Fruit fly (Drosophila melanogaster) whole organism, embryonic: ENCODE results near the gene CG9288.

Experiments
- Adf1 ChIP-seq: fragments of 200-800 bp; sonication (Bioruptor generic); IDR thresholded peaks from 2 replicates; pipeline ENCODE4 v1.3.6; 2022; ENCODE audit warnings: missing biosample characterization, missing genetic modification characterization
- Atf-2 ChIP-seq: fragments of 200-800 bp; sonication (Bioruptor generic); optimal IDR thresholded peaks from 2 replicates; lab custom pipeline; 2016; ENCODE audit warnings: missing biosample characterization, missing genetic modification characterization
- Atf6 ChIP-seq: fragments of 200-800 bp; sonication (Bioruptor generic); IDR thresholded peaks from 2 replicates; pipeline ENCODE4 v1.3.6; 2022; ENCODE audit warnings: missing biosample characterization, missing genetic modification characterization
- BEAF-32 ChIP-seq: fragments of 200-800 bp; sonication (Bioruptor generic); optimal IDR thresholded peaks from 3 replicates; lab custom pipeline; 2017; ENCODE audit warnings: missing biosample characterization, missing genetic modification characterization, mild to moderate bottlenecking, moderate library complexity, missing genetic modification reagents
- C15 ChIP-seq: fragments of 200-800 bp; sonication (Bioruptor generic); IDR thresholded peaks from 3 replicates; pipeline ENCODE4 v1.3.6; 2022; ENCODE audit warnings: missing biosample characterization, missing genetic modification characterization
- CG10267 ChIP-seq: fragments of 200-800 bp; sonication (Bioruptor generic); optimal IDR thresholded peaks from 2 replicates; lab custom pipeline; 2018; ENCODE audit warnings: missing biosample characterization, mild to moderate bottlenecking, missing genetic modification characterization, moderate library complexity
- CG10565 ChIP-seq: fragments of 200-800 bp; sonication (Bioruptor generic); optimal IDR thresholded peaks from 3 replicates; lab custom pipeline; 2016; ENCODE audit warnings: missing biosample characterization, mild to moderate bottlenecking, missing genetic modification characterization
- CG11398 ChIP-seq: fragments of 200-800 bp; sonication (Bioruptor generic); optimal IDR thresholded peaks from 2 replicates; lab custom pipeline; 2016; ENCODE audit warnings: missing biosample characterization, missing genetic modification characterization
- CG11456 ChIP-seq: fragments of 200-800 bp; sonication (Bioruptor generic); IDR thresholded peaks from 3 replicates; pipeline ENCODE4 v1.3.6; 2022; ENCODE audit warnings: missing biosample characterization, missing genetic modification characterization
- CG11695 ChIP-seq: fragments of 200-800 bp; sonication (Bioruptor generic); IDR thresholded peaks from 3 replicates; pipeline ENCODE4 v1.3.6; 2022; ENCODE audit warnings: missing biosample characterization, missing genetic modification characterization
- CG13296 ChIP-seq: fragments of 200-800 bp; sonication (Bioruptor generic); optimal IDR thresholded peaks from 3 replicates; lab custom pipeline; 2018; ENCODE audit warnings: missing biosample characterization, mild to moderate bottlenecking, missing genetic modification characterization
- CG13424 ChIP-seq: fragments of 200-800 bp; sonication (Bioruptor generic); optimal IDR thresholded peaks from 2 replicates; lab custom pipeline; 2019; ENCODE audit warnings: missing biosample characterization, mild to moderate bottlenecking, missing genetic modification characterization, moderate library complexity
- CG13624 ChIP-seq: fragments of 200-800 bp; sonication (Bioruptor generic); optimal IDR thresholded peaks from 2 replicates; lab custom pipeline; 2016; ENCODE audit warnings: missing biosample characterization, missing genetic modification characterization
- CG15011 ChIP-seq: fragments of 200-800 bp; sonication (Bioruptor generic); optimal IDR thresholded peaks from 3 replicates; lab custom pipeline; 2018; ENCODE audit warnings: missing biosample characterization, mild to moderate bottlenecking, missing genetic modification characterization
- CG15479 ChIP-seq: fragments of 200-800 bp; sonication (Bioruptor generic); optimal IDR thresholded peaks from 3 replicates; lab custom pipeline; 2019; ENCODE audit warnings: missing biosample characterization, mild to moderate bottlenecking, missing genetic modification characterization, moderate library complexity
- CG16815 ChIP-seq: fragments of 200-800 bp; sonication (Bioruptor generic); optimal IDR thresholded peaks from 3 replicates; lab custom pipeline; 2017; ENCODE audit warnings: missing biosample characterization, mild to moderate bottlenecking, missing genetic modification characterization
- CG34224 ChIP-seq: fragments of 200-800 bp; sonication (Bioruptor generic); IDR thresholded peaks from 3 replicates; pipeline ENCODE4 v1.3.6; 2022; ENCODE audit warnings: missing biosample characterization, missing genetic modification characterization; ENCODE audit not compliant: partially characterized antibody
- CG42726 ChIP-seq: fragments of 200-800 bp; sonication (Bioruptor generic); IDR thresholded peaks from 2 replicates; pipeline ENCODE4 v1.3.6; 2022; ENCODE audit warnings: missing biosample characterization, missing genetic modification characterization; ENCODE audit not compliant: partially characterized antibody
- CG4360 ChIP-seq: fragments of 200-800 bp; sonication (Bioruptor generic); IDR thresholded peaks from 2 replicates; pipeline ENCODE4 v1.3.6; 2022; ENCODE audit warnings: missing biosample characterization, missing genetic modification characterization
- CG4404 ChIP-seq: fragments of 200-800 bp; sonication (Bioruptor generic); IDR thresholded peaks from 2 replicates; pipeline ENCODE4 v1.3.6; 2022; ENCODE audit warnings: missing biosample characterization, missing genetic modification characterization
- CG4617 ChIP-seq: fragments of 200-800 bp; sonication (Bioruptor generic); optimal IDR thresholded peaks from 3 replicates; lab custom pipeline; 2016; ENCODE audit warnings: missing biosample characterization, missing genetic modification characterization, borderline replicate concordance
- CG8478 ChIP-seq: fragments of >200 bp; optimal IDR thresholded peaks from 2 replicates; lab custom pipeline; 2018
- CoRest ChIP-seq: fragments of 200-800 bp; sonication (Bioruptor generic); optimal IDR thresholded peaks from 3 replicates; lab custom pipeline; 2018; ENCODE audit warnings: missing biosample characterization, mild to moderate bottlenecking, missing genetic modification characterization, moderate library complexity
- D ChIP-seq, 2 experiments: fragments of 200-800 bp in 1 of 2; fragments of >200 bp in 1 of 2; sonication (Bioruptor generic) in 1 of 2; optimal IDR thresholded peaks; 2 replicates in 1 of 2; 3 replicates in 1 of 2; lab custom pipeline; 2017; ENCODE audit warnings: mild to moderate bottlenecking in 1 of 2, missing biosample characterization in 1 of 2, missing genetic modification characterization in 1 of 2, missing genetic modification reagents in 1 of 2
- Dip3 ChIP-seq: fragments of 200-800 bp; sonication (Bioruptor generic); optimal IDR thresholded peaks from 3 replicates; lab custom pipeline; 2016; ENCODE audit warnings: missing biosample characterization, missing genetic modification characterization
- HLH3B ChIP-seq: fragments of 200-800 bp; sonication (Bioruptor generic); IDR thresholded peaks from 2 replicates; pipeline ENCODE4 v1.3.6; 2022; ENCODE audit warnings: missing biosample characterization, missing genetic modification characterization
- Kr ChIP-seq: fragments of 200-800 bp; sonication (Bioruptor generic); optimal IDR thresholded peaks from 2 replicates; lab custom pipeline; 2017; ENCODE audit warnings: missing biosample characterization, mild to moderate bottlenecking, missing genetic modification characterization
- Mes4 ChIP-seq: fragments of 200-800 bp; sonication (Bioruptor generic); optimal IDR thresholded peaks from 2 replicates; lab custom pipeline; 2016; ENCODE audit warnings: missing biosample characterization, missing genetic modification characterization
- Myb ChIP-seq: fragments of 200-800 bp; sonication (Bioruptor generic); optimal IDR thresholded peaks from 2 replicates; lab custom pipeline; 2016; ENCODE audit warnings: missing biosample characterization, missing genetic modification characterization
- NFAT ChIP-seq: fragments of 200-800 bp; sonication (Bioruptor generic); IDR thresholded peaks from 2 replicates; pipeline ENCODE4 v1.3.6; 2022; ENCODE audit warnings: missing biosample characterization, missing genetic modification characterization
- Sry-δ ChIP-seq: fragments of 200-800 bp; sonication (Bioruptor generic); optimal IDR thresholded peaks from 2 replicates; lab custom pipeline; 2016; ENCODE audit warnings: missing biosample characterization, missing genetic modification characterization
- bab2 ChIP-seq: fragments of 200-800 bp; sonication (Bioruptor generic); optimal IDR thresholded peaks from 2 replicates; lab custom pipeline; 2016; ENCODE audit warnings: missing biosample characterization, missing genetic modification characterization
- bbx ChIP-seq: fragments of 200-800 bp; sonication (Bioruptor generic); IDR thresholded peaks from 2 replicates; pipeline ENCODE4 v1.3.6; 2022; ENCODE audit warnings: missing biosample characterization, missing genetic modification characterization; ENCODE audit not compliant: partially characterized antibody
- danr ChIP-seq: fragments of 200-800 bp; sonication (Bioruptor generic); IDR thresholded peaks from 2 replicates; pipeline ENCODE4 v1.3.6; 2022; ENCODE audit warnings: missing biosample characterization, missing genetic modification characterization
- dimm ChIP-seq: fragments of 200-800 bp; sonication (Bioruptor generic); IDR thresholded peaks from 2 replicates; pipeline ENCODE4 v1.3.6; 2022; ENCODE audit warnings: missing biosample characterization, missing genetic modification characterization
- dpn ChIP-seq, 2 experiments: fragments of 200-800 bp; sonication (Bioruptor generic); optimal IDR thresholded peaks; 3 replicates each; lab custom pipeline; 2016; ENCODE audit warnings: missing biosample characterization in 2 of 2, missing genetic modification characterization in 2 of 2
- ems ChIP-seq: fragments of 200-800 bp; sonication (Bioruptor generic); optimal IDR thresholded peaks from 3 replicates; lab custom pipeline; 2016; ENCODE audit warnings: missing biosample characterization, missing genetic modification characterization
- exex ChIP-seq: fragments of 200-800 bp; sonication (Bioruptor generic); optimal IDR thresholded peaks from 4 replicates; lab custom pipeline; 2018; ENCODE audit warnings: missing biosample characterization, mild to moderate bottlenecking, missing genetic modification characterization, moderate library complexity
- fru ChIP-seq: fragments of >200 bp; optimal IDR thresholded peaks from 2 replicates; lab custom pipeline; 2017
- fu2 ChIP-seq: fragments of 200-800 bp; sonication (Bioruptor generic); optimal IDR thresholded peaks from 2 replicates; lab custom pipeline; 2016; ENCODE audit warnings: missing biosample characterization, missing genetic modification characterization
- rib ChIP-seq: fragments of 200-800 bp; sonication (Bioruptor generic); IDR thresholded peaks from 2 replicates; pipeline ENCODE4 v1.3.6; 2022; ENCODE audit warnings: missing biosample characterization, missing genetic modification characterization
- ro ChIP-seq: fragments of 200-800 bp; sonication (Bioruptor generic); IDR thresholded peaks from 2 replicates; pipeline ENCODE4 v1.3.6; 2022; ENCODE audit warnings: missing biosample characterization, missing genetic modification characterization
- slbo ChIP-seq: fragments of 200-800 bp; sonication (Bioruptor generic); IDR thresholded peaks from 2 replicates; pipeline ENCODE4 v1.3.6; 2022; ENCODE audit warnings: missing biosample characterization, missing genetic modification characterization
- sna ChIP-seq: fragments of 200-800 bp; sonication (Bioruptor generic); IDR thresholded peaks from 2 replicates; pipeline ENCODE4 v1.3.6; 2022; ENCODE audit warnings: missing biosample characterization, missing genetic modification characterization; ENCODE audit not compliant: partially characterized antibody
- ssp ChIP-seq: fragments of 200-800 bp; sonication (Bioruptor generic); IDR thresholded peaks from 2 replicates; pipeline ENCODE4 v1.3.6; 2022; ENCODE audit warnings: missing biosample characterization, missing genetic modification characterization
- tup ChIP-seq: fragments of 200-800 bp; sonication (Bioruptor generic); optimal IDR thresholded peaks from 2 replicates; lab custom pipeline; 2016; ENCODE audit warnings: missing biosample characterization, mild to moderate bottlenecking, missing genetic modification characterization, moderate library complexity
- usp ChIP-seq: fragments of >200 bp; optimal IDR thresholded peaks from 2 replicates; lab custom pipeline; 2017; ENCODE audit warnings: missing biosample characterization, missing genetic modification characterization
- vfl ChIP-seq: fragments of 200-800 bp; sonication (Bioruptor generic); optimal IDR thresholded peaks from 2 replicates; lab custom pipeline; 2016; ENCODE audit warnings: missing biosample characterization, missing genetic modification characterization
- z ChIP-seq: fragments of 200-800 bp; sonication (Bioruptor generic); IDR thresholded peaks from 3 replicates; pipeline ENCODE4 v1.3.6; 2022; ENCODE audit warnings: missing biosample characterization, missing genetic modification characterization

Gene CG9288

DNA sequence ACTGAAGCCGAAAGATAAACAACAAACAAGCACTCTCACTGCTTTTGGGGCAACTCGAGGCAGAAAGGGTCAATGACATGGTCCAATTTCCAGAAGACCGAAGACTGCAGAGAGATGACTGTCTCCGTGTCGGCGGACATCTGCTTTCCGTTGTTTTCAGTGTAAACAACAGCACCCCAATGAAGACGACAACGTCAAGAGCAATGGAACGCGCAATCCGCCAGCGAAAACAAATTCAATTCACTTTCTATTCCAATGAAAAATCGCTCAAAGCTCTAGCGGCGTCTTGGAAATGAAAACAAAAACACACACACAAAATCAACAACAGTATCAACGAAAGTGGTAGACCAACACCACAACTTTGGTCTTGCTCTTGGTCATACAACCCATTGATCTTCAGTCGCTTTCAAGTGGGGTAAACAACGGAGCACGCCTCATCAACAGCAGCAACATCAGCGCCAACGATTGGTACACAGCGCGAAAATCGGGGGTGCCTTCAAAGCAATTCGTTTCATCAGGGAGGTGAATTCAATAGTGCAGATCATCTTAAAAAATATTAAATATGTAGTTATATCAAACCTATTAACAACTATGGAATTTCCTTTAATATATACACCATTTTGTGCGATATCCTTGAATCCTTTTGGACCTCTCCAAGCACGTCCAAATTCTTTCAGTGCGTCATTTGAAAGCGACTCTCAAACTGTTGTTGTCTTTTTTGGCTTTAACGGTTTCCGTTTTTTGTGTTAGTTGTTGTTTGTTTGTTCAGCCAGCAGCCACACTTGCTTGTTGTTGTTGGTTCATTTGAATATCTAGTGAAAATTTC is 38.3 kb downstream of the CG9288 start (continued):
- TF ChIP-seq fu2 (GFP tag; lab: Kevin White, UChicago) (no peak), CG4404 (GFP tag; lab: Robert Waterston, UW) (peak; percentile 14; the same call in 1 of the 2 replicates), exex (no peak), ssp (GFP tag; lab: Robert Waterston, UW) (peak; percentile 43), vfl (no peak), NFAT (no peak), usp (no peak), sna (GFP tag; lab: Robert Waterston, UW) (no peak), CG16815 (GFP tag; lab: Kevin White, UChicago) (no peak), dpn (GFP tag; optimal IDR thresholded peaks at IDR 0.05; lab: Kevin White, UChicago) (peak in 1 of 2 experiments; percentile 42), Atf6 (GFP tag; lab: Robert Waterston, UW) (no peak), Dip3 (GFP tag; lab: Kevin White, UChicago) (no peak), Mes4 (GFP tag; lab: Kevin White, UChicago) (no peak), CG11456 (GFP tag; lab: Robert Waterston, UW) (0 out of 3 replicates have a peak, but pooled peaks have one; percentile 16), CG11398 (GFP tag; lab: Kevin White, UChicago) (peak; percentile 23), CG13296 (GFP tag; lab: Kevin White, UChicago) (no peak), CG42726 (no peak), z (no peak), Adf1 (GFP tag; lab: Robert Waterston, UW) (no peak), CG15011 (GFP tag; lab: Kevin White, UChicago) (peak; percentile 14), Kr (GFP tag; lab: Kevin White, UChicago) (no peak), CG10267 (tag; lab: Kevin White, UChicago) (peak; percentile 61), ems (GFP tag; lab: Kevin White, UChicago) (no peak), CG13424 (tag; lab: Kevin White, UChicago) (peak; percentile 74), CG4617 (GFP tag; lab: Kevin White, UChicago) (no peak), CG15479 (GFP tag; lab: Kevin White, UChicago) (no peak), rib (no peak), bab2 (no peak), CG13624 (peak; percentile 16), CG34224 (no peak), D (optimal IDR thresholded peaks at IDR 0.05; lab: Kevin White, UChicago) (no peak), D (GFP tag; optimal IDR thresholded peaks at IDR 0.05; lab: Kevin White, UChicago) (peak; percentile 74), CG10565 (GFP tag; lab: Kevin White, UChicago) (no peak), Atf-2 (GFP tag; lab: Kevin White, UChicago) (no peak), Myb (GFP tag; lab: Kevin White, UChicago) (peak; percentile 9), danr (peak; percentile 14; the same call in 1 of the 2 replicates), CG4360 (GFP tag; lab: Robert Waterston, UW) (no peak), tup (no peak), bbx (GFP tag; lab: Robert Waterston, UW) (no peak), Sry-δ (GFP tag; lab: Kevin White, UChicago) (no peak), BEAF-32 (GFP tag; lab: Kevin White, UChicago) (no peak), fru (no peak), CG8478 (lab: Kevin White, UChicago) (no peak), C15 (GFP tag; lab: Robert Waterston, UW) (no peak), CoRest (tag; lab: Kevin White, UChicago) (peak; percentile 81), slbo (GFP tag; lab: Robert Waterston, UW) (peak; percentile 13; the same call in 1 of the 2 replicates), ro (GFP tag; lab: Robert Waterston, UW) (no peak; the same call in 1 of the 2 replicates), dimm (no peak), CG11695 (GFP tag; lab: Robert Waterston, UW) (peak; percentile 41; the same call in 1 of the 3 replicates), HLH3B (GFP tag; lab: Robert Waterston, UW) (peak; percentile 61)
